Worm (Caenorhabditis elegans) whole organism, L4/young adult: ENCODE data around the gene nhr-15.

Experiments used
- W03F9.2 ChIP-seq: fragments of 150-350 bp; optimal IDR thresholded peaks from 2 replicates; lab custom pipeline; 2014; ENCODE audit warnings: missing biosample characterization, missing genetic modification characterization
- dao-5 ChIP-seq: sonication (generic microtip); optimal IDR thresholded peaks from 2 replicates; lab custom pipeline; 2016; ENCODE audit warnings: missing genotype, missing genetic modification characterization, moderate library complexity, missing compliant biosample characterization
- him-1 ChIP-seq: sonication (generic microtip); optimal IDR thresholded peaks from 2 replicates; lab custom pipeline; 2016; ENCODE audit warnings: missing genotype, missing genetic modification reagents, missing genetic modification characterization, missing compliant biosample characterization

Gene nhr-15

DNA sequence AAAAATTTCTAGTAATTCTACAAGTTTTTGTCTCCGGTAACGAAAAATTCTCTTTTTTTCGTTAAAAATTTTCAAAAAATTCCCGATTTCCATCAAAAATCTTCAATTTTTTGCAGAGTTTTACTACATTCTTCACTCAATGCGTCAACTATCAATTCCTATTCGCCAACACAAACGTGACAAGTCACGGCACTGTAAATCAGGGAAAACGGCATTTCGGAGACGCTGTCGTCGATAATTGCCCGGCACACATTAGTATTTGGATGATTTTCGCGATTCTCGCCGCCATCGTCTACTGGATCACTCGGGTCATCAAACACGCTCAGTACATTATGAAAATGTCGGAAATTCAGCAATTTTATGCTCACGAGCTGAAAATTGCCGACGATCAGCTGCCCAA is 39.3 kb downstream of the nhr-15 start:
- no peak for TF ChIP-seq dao-5 (tag; lab: Kevin White, UChicago)
- TF ChIP-seq him-1 (tag; lab: Kevin White, UChicago) = no peak
- no peak for TF ChIP-seq W03F9.2 (tag; lab: Kevin White, UChicago)

ce11 chrV:356959-357702 is 44.6 kb downstream of the nhr-15 start:
- TF ChIP-seq W03F9.2 (tag; lab: Kevin White, UChicago) (no peak), him-1 (tag; lab: Kevin White, UChicago) (no peak), dao-5 (tag; lab: Kevin White, UChicago) (no peak)

ce11 chrV:358473-358872 is 46.0 kb downstream of the nhr-15 start:
- TF ChIP-seq dao-5 (tag; lab: Kevin White, UChicago) (no peak), W03F9.2 (tag; lab: Kevin White, UChicago) (no peak), him-1 (tag; lab: Kevin White, UChicago) (no peak)

ce11 chrV:359466-359865 is 46.9 kb downstream of the nhr-15 start, which contains the start of gene T22H9.1:
Gene T22H9.1 (plus strand): TSS chrV:359766.
- no peak for TF ChIP-seq him-1 (tag; lab: Kevin White, UChicago)
- no peak for TF ChIP-seq W03F9.2 (tag; lab: Kevin White, UChicago)
- no peak for TF ChIP-seq dao-5 (tag; lab: Kevin White, UChicago)

ce11 chrV:360068-360467 is 47.5 kb downstream of the nhr-15 start:
- TF ChIP-seq W03F9.2 (tag; lab: Kevin White, UChicago) = no peak
- no peak for TF ChIP-seq dao-5 (tag; lab: Kevin White, UChicago)
- no peak for TF ChIP-seq him-1 (tag; lab: Kevin White, UChicago)

- TF ChIP-seq W03F9.2 (tag; lab: Kevin White, UChicago) (no peak), dao-5 (tag; lab: Kevin White, UChicago) (no peak), him-1 (tag; lab: Kevin White, UChicago) (no peak)
Observed at ce11 chrV:361291-361690, 48.8 kb downstream of the nhr-15 start.

DNA sequence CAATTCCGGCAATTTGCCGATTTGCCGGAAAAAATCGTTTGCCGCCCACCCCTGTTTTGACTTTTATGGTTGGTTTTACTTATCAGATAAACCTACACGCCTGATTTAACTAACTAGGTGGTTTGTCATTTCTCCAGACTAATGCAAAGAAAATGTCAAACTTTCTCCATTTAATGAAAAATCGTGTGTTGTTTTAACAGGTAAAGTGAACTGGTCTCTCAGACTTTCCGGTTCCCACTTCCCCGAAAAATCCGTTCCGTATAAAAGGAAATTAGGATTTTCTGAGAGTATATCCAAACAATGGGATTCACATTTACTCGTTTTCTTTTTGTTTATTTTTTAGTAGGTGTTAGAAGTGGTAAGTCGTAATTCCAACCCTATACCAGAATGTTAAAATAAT is 52.1 kb downstream of the nhr-15 start, which contains the start of gene mltn-6:
Gene mltn-6 (plus strand): TSS at position 301 of the 400 bp plus-strand sequence.
- TF ChIP-seq dao-5 (tag; lab: Kevin White, UChicago) (no peak), him-1 (tag; lab: Kevin White, UChicago) (no peak), W03F9.2 (tag; lab: Kevin White, UChicago) (no peak)

DNA sequence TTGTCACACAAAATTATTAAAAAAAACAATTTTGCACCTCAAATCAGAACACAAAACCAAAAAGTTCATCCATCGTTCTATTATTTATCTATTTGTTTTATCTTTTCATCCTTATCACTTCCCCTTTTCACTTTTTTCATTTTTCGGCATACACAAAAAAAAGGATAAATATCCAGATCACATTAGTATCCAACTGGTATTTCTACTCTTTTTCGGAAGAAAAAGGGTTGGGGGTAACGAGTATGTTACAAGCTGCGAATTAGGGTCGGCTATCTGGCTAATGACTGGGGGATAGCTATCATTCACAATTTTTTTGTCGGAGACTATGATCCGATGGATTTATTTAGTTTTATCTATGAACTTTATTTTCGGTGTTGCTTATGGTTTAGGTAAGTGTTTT is 57.5 kb downstream of the nhr-15 start, which contains the start of gene mltn-7:
Gene mltn-7 (plus strand): TSS at position 301 of the 400 bp plus-strand sequence.
- TF ChIP-seq dao-5 (tag; lab: Kevin White, UChicago) = no peak
- no peak for TF ChIP-seq W03F9.2 (tag; lab: Kevin White, UChicago)
- no peak for TF ChIP-seq him-1 (tag; lab: Kevin White, UChicago)

DNA sequence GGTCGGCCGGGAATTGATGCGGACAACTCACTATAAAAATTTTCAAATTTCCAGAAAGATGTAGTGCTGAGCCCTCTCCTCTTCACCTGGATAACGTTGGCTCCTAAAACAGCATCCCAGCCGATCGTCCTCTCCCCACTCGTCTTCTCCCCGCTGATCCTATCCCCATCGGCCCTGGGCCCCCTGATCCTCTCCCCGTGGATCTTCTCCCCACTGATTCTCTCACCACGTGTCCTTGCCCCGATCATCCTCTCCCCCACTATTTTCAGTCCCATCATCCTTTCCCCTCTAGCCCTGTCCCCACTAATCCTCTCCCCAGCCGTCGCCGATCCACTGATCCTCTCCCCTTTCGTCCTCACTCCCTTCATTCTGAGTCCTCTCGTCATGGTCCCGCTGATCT is 60.7 kb downstream of the nhr-15 start:
- no peak for TF ChIP-seq W03F9.2 (tag; lab: Kevin White, UChicago)
- no peak for TF ChIP-seq dao-5 (tag; lab: Kevin White, UChicago)
- no peak for TF ChIP-seq him-1 (tag; lab: Kevin White, UChicago)
